Worm (Caenorhabditis elegans) whole organism, mixed stage, embryonic: ENCODE measurements around the gene eel-1.

Source experiments
- lin-13 ChIP-seq: fragments of 150-350 bp; optimal IDR thresholded peaks from 2 replicates; lab custom pipeline; 2014; ENCODE audit warnings: missing biosample characterization, missing genetic modification characterization
- lsy-2 ChIP-seq: fragments of 150-350 bp; optimal IDR thresholded peaks from 2 replicates; lab custom pipeline; 2014; ENCODE audit warnings: missing biosample characterization, missing genetic modification characterization
- nhr-12 ChIP-seq: fragments of 150-350 bp; optimal IDR thresholded peaks from 2 replicates; lab custom pipeline; 2014; ENCODE audit warnings: missing biosample characterization, missing genetic modification characterization
- nhr-28 ChIP-seq: fragments of 150-350 bp; optimal IDR thresholded peaks from 2 replicates; lab custom pipeline; 2014; ENCODE audit warnings: missing biosample characterization, missing genetic modification characterization
- snpc-4 ChIP-seq: fragments of 150-350 bp; optimal IDR thresholded peaks from 2 replicates; lab custom pipeline; 2014; ENCODE audit warnings: missing biosample characterization, missing genetic modification characterization
- unc-62 ChIP-seq: fragments of 150-350 bp; optimal IDR thresholded peaks from 2 replicates; lab custom pipeline; 2014; ENCODE audit warnings: missing biosample characterization, missing genetic modification reagents, missing genetic modification characterization

ce11 chrIV:3038740-3039139, 11.2 kb downstream of the eel-1 start:
- no peak for TF ChIP-seq snpc-4 (tag; lab: Kevin White, UChicago)
- TF ChIP-seq lsy-2 = no peak
- no peak for TF ChIP-seq nhr-12
- TF ChIP-seq lin-13 = no peak
- TF ChIP-seq unc-62 (GFP tag; lab: Kevin White, UChicago) = no peak
- no peak for TF ChIP-seq nhr-28 (tag; lab: Kevin White, UChicago)
